Fruit fly (Drosophila melanogaster): ENCODE measurements around the gene Grip.

DNA sequence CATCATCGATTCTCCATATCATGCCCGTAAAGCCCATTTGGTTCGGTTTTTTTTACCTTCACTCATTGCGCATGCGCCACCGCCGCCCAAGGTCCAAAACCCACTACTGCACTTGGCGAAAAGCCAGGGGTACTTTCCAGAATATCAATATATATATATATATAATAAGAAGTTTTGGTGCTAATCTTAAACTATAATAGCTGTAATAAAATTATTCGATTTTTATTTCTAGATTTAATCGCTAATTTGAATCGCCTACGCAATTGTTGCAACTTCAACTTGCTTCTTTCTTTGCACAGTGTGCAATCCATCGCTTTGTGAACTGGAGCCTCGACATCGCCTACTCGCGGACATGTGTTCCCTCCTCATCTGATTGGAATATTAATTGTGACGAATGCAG, 37.8 kb downstream of the Grip start:
- TF ChIP-seq Crg-1 (GFP tag; optimal IDR thresholded peaks at IDR 0.05): no peak
- no peak for TF ChIP-seq cnc (optimal IDR thresholded peaks at IDR 0.05)
- TF ChIP-seq cic (GFP tag; optimal IDR thresholded peaks at IDR 0.05): no peak
- no peak for TF ChIP-seq CG7101 (tag; optimal IDR thresholded peaks at IDR 0.05)
- TF ChIP-seq CG33017 (tag; optimal IDR thresholded peaks at IDR 0.05): no peak
- no peak for TF ChIP-seq kay (GFP tag; ENCODE audit: borderline replicate concordance)
- no peak for TF ChIP-seq tj (GFP tag; optimal IDR thresholded peaks at IDR 0.05)
- TF ChIP-seq CG5204 (GFP tag; optimal IDR thresholded peaks at IDR 0.05): no peak
- TF ChIP-seq Mnt (GFP tag; optimal IDR thresholded peaks at IDR 0.05): no peak
- no peak for TF ChIP-seq CG14711 (tag; optimal IDR thresholded peaks at IDR 0.05)
- no peak for TF ChIP-seq CG1620 (GFP tag; optimal IDR thresholded peaks at IDR 0.05)
- no peak for TF ChIP-seq ovo (GFP tag; optimal IDR thresholded peaks at IDR 0.05)
- no peak for TF ChIP-seq pad (GFP tag; optimal IDR thresholded peaks at IDR 0.05)
